Worm (Caenorhabditis elegans) whole organism, young adult: ENCODE results near the gene Y4C6B.1.

Experiments
- C17E4.6 ChIP-seq: fragments of 200-800 bp; sonication (Bioruptor generic); IDR thresholded peaks from 2 replicates; pipeline ENCODE4 v1.3.6; 2022; ENCODE audit warnings: missing genetic modification reagents, missing genetic modification characterization, missing compliant biosample characterization
- F10E7.11 ChIP-seq: sonication (generic microtip); optimal IDR thresholded peaks from 2 replicates; lab custom pipeline; 2017; ENCODE audit warnings: mild to moderate bottlenecking, missing genetic modification characterization, moderate library complexity, missing compliant biosample characterization
- F23B12.7 ChIP-seq: sonication (generic microtip); optimal IDR thresholded peaks from 2 replicates; lab custom pipeline; 2017; ENCODE audit warnings: missing genetic modification characterization, mild to moderate bottlenecking, missing compliant biosample characterization, antibody characterized with exemption, moderate library complexity; ENCODE audit not compliant: insufficient read depth
- F33H1.4 ChIP-seq: fragments of 200-800 bp; sonication (Bioruptor generic); IDR thresholded peaks from 2 replicates; pipeline ENCODE4 v1.3.6; 2022; ENCODE audit warnings: missing genetic modification reagents, missing genetic modification characterization, missing compliant biosample characterization
- K11D2.4 ChIP-seq: fragments of 200-800 bp; sonication (Bioruptor generic); IDR thresholded peaks from 2 replicates; pipeline ENCODE4 v1.3.6; 2022; ENCODE audit warnings: missing genetic modification reagents, missing genetic modification characterization, missing compliant biosample characterization
- Y56A3A.18 ChIP-seq: fragments of 200-800 bp; sonication (Bioruptor generic); IDR thresholded peaks from 2 replicates; pipeline ENCODE4 v1.3.6; 2022; ENCODE audit warnings: missing genetic modification reagents, missing genetic modification characterization, missing compliant biosample characterization
- Y67H2A.10 ChIP-seq: fragments of 200-800 bp; sonication (Bioruptor generic); conservative IDR thresholded peaks from 2 replicates; pipeline ENCODE4 v1.3.6; 2022; ENCODE audit warnings: missing genetic modification reagents, missing genetic modification characterization, missing compliant biosample characterization
- ZK185.1 ChIP-seq: sonication (generic microtip); optimal IDR thresholded peaks from 2 replicates; lab custom pipeline; 2016; ENCODE audit warnings: mild to moderate bottlenecking, missing genetic modification characterization, missing compliant biosample characterization; ENCODE audit not compliant: poor library complexity, severe bottlenecking
- akir-1 ChIP-seq: fragments of 200-800 bp; sonication (Bioruptor generic); optimal IDR thresholded peaks from 2 replicates; lab custom pipeline; 2018; ENCODE audit warnings: mild to moderate bottlenecking, missing genetic modification characterization, moderate library complexity, missing compliant biosample characterization
- athp-1 ChIP-seq: sonication (generic microtip); optimal IDR thresholded peaks from 2 replicates; lab custom pipeline; 2017; ENCODE audit warnings: mild to moderate bottlenecking, missing genetic modification characterization, missing compliant biosample characterization
- attf-3 ChIP-seq: fragments of 200-800 bp; sonication (Bioruptor generic); conservative IDR thresholded peaks from 2 replicates; pipeline ENCODE4 v1.3.6; 2022; ENCODE audit warnings: missing genetic modification reagents, missing genetic modification characterization, missing compliant biosample characterization
- bed-2 ChIP-seq: fragments of 200-800 bp; sonication (Bioruptor generic); IDR thresholded peaks from 2 replicates; pipeline ENCODE4 v1.3.6; 2022; ENCODE audit warnings: missing genetic modification reagents, missing genetic modification characterization, missing compliant biosample characterization
- ceh-79 ChIP-seq: sonication (generic microtip); optimal IDR thresholded peaks from 2 replicates; lab custom pipeline; 2017; ENCODE audit warnings: mild to moderate bottlenecking, missing genetic modification characterization, missing compliant biosample characterization
- chd-7 ChIP-seq: sonication (generic microtip); optimal IDR thresholded peaks from 2 replicates; lab custom pipeline; 2016; ENCODE audit warnings: mild to moderate bottlenecking, missing genetic modification characterization, moderate library complexity, missing compliant biosample characterization
- die-1 ChIP-seq: sonication (generic microtip); optimal IDR thresholded peaks from 2 replicates; lab custom pipeline; 2016; ENCODE audit warnings: missing genotype, mild to moderate bottlenecking, missing genetic modification characterization, missing compliant biosample characterization
- egrh-3 ChIP-seq: fragments of 200-800 bp; sonication (Bioruptor generic); IDR thresholded peaks from 2 replicates; pipeline ENCODE4 v1.3.6; 2022; ENCODE audit warnings: missing genetic modification reagents, missing genetic modification characterization, missing compliant biosample characterization
- him-1 ChIP-seq: sonication (generic microtip); optimal IDR thresholded peaks from 2 replicates; lab custom pipeline; 2016; ENCODE audit warnings: missing genotype, missing genetic modification reagents, missing genetic modification characterization, missing compliant biosample characterization
- hlh-12 ChIP-seq: sonication (generic microtip); optimal IDR thresholded peaks from 2 replicates; lab custom pipeline; 2016; ENCODE audit warnings: missing genetic modification characterization, missing compliant biosample characterization
- hmg-1.2 ChIP-seq: fragments of 200-800 bp; sonication (Bioruptor generic); IDR thresholded peaks from 2 replicates; pipeline ENCODE4 v1.3.6; 2022; ENCODE audit warnings: missing genetic modification reagents, missing genetic modification characterization, missing compliant biosample characterization
- lag-1 ChIP-seq: fragments of 200-800 bp; sonication (Bioruptor generic); IDR thresholded peaks from 2 replicates; pipeline ENCODE4 v1.3.6; 2022; ENCODE audit warnings: missing genetic modification reagents, missing genetic modification characterization, missing compliant biosample characterization
- let-526 ChIP-seq: fragments of 200-800 bp; sonication (Bioruptor generic); IDR thresholded peaks from 2 replicates; pipeline ENCODE4 v1.3.6; 2022; ENCODE audit warnings: missing genetic modification reagents, missing genetic modification characterization, missing compliant biosample characterization
- let-607 ChIP-seq, 2 experiments: fragments of 200-800 bp in 1 of 2; sonication (Bioruptor generic) in 1 of 2; sonication (generic microtip) in 1 of 2; optimal IDR thresholded peaks; 2 replicates each; lab custom pipeline; 2016 to 2018; ENCODE audit warnings: mild to moderate bottlenecking in 2 of 2, missing compliant biosample characterization in 2 of 2, missing genetic modification characterization in 2 of 2, moderate library complexity in 2 of 2, missing genotype in 1 of 2
- lin-35 ChIP-seq, 3 experiments: fragments of 150-350 bp in 2 of 3; sonication (generic microtip) in 1 of 3; optimal IDR thresholded peaks; 2 replicates each; lab custom pipeline; 2014 to 2018; ENCODE audit warnings: missing biosample characterization in 3 of 3, missing genetic modification characterization in 3 of 3, missing genetic modification reagents in 3 of 3
- lin-40 ChIP-seq: sonication (generic microtip); optimal IDR thresholded peaks from 2 replicates; lab custom pipeline; 2016; ENCODE audit warnings: missing genetic modification characterization, mild to moderate bottlenecking, missing compliant biosample characterization, missing genotype, missing genetic modification reagents
- madf-10 ChIP-seq: sonication (generic microtip); optimal IDR thresholded peaks from 2 replicates; lab custom pipeline; 2016; ENCODE audit warnings: mild to moderate bottlenecking, missing genetic modification characterization, missing compliant biosample characterization
- madf-3 ChIP-seq: fragments of 200-800 bp; sonication (Bioruptor generic); IDR thresholded peaks from 2 replicates; pipeline ENCODE4 v1.3.6; 2022; ENCODE audit warnings: missing genetic modification reagents, missing genetic modification characterization, missing compliant biosample characterization
- mes-4 ChIP-seq: sonication (generic microtip); optimal IDR thresholded peaks from 2 replicates; lab custom pipeline; 2016; ENCODE audit warnings: missing genotype, missing genetic modification characterization, missing compliant biosample characterization
- nfya-2 ChIP-seq: fragments of 200-800 bp; sonication (Bioruptor generic); IDR thresholded peaks from 2 replicates; pipeline ENCODE4 v1.3.6; 2022; ENCODE audit warnings: missing genetic modification reagents, missing genetic modification characterization, missing compliant biosample characterization
- nfyb-1 ChIP-seq: fragments of 200-800 bp; sonication (Bioruptor generic); IDR thresholded peaks from 2 replicates; pipeline ENCODE4 v1.3.6; 2022; ENCODE audit warnings: missing genetic modification reagents, missing genetic modification characterization, missing compliant biosample characterization
- nhr-80 ChIP-seq: sonication (generic microtip); optimal IDR thresholded peaks from 2 replicates; lab custom pipeline; 2016; ENCODE audit warnings: missing genetic modification characterization, missing compliant biosample characterization
- rcor-1 ChIP-seq: fragments of 200-800 bp; sonication (Bioruptor generic); IDR thresholded peaks from 2 replicates; pipeline ENCODE4 v1.3.6; 2022; ENCODE audit warnings: missing genetic modification reagents, missing genetic modification characterization, missing compliant biosample characterization
- rec-8 ChIP-seq, 2 experiments: sonication (generic microtip); optimal IDR thresholded peaks; 2 replicates each; lab custom pipeline; 2016; ENCODE audit warnings: mild to moderate bottlenecking in 2 of 2, missing genetic modification characterization in 2 of 2, missing genetic modification reagents in 2 of 2, missing genotype in 2 of 2, missing biosample characterization in 1 of 2, missing compliant biosample characterization in 1 of 2, moderate library complexity in 1 of 2
- sdz-38 ChIP-seq: sonication (generic microtip); optimal IDR thresholded peaks from 2 replicates; lab custom pipeline; 2016; ENCODE audit warnings: missing genotype, missing genetic modification characterization, missing compliant biosample characterization
- snpc-1.1 ChIP-seq: sonication (generic microtip); optimal IDR thresholded peaks from 2 replicates; lab custom pipeline; 2017; ENCODE audit warnings: missing genetic modification characterization, mild to moderate bottlenecking, missing compliant biosample characterization, antibody characterized with exemption, moderate library complexity, missing genotype, missing genetic modification reagents; ENCODE audit not compliant: insufficient read depth
- snpc-1.3 ChIP-seq: sonication (generic microtip); optimal IDR thresholded peaks from 2 replicates; lab custom pipeline; 2017; ENCODE audit warnings: missing genetic modification characterization, mild to moderate bottlenecking, missing compliant biosample characterization, antibody characterized with exemption, moderate library complexity, missing genotype, missing genetic modification reagents; ENCODE audit not compliant: insufficient read depth
- snpc-4 ChIP-seq, 5 experiments: fragments of 150-350 bp in 1 of 5; sonication (generic microtip) in 4 of 5; optimal IDR thresholded peaks; 2 replicates each; lab custom pipeline; 2014 to 2018; ENCODE audit warnings: missing genetic modification characterization in 5 of 5, missing biosample characterization in 3 of 5, antibody characterized with exemption in 2 of 5, mild to moderate bottlenecking in 2 of 5, missing compliant biosample characterization in 2 of 5, missing genotype in 2 of 5, moderate library complexity in 2 of 5, missing genetic modification reagents in 1 of 5
- tbp1 ChIP-seq: fragments of 200-800 bp; sonication (Bioruptor generic); optimal IDR thresholded peaks from 2 replicates; lab custom pipeline; 2018; ENCODE audit warnings: mild to moderate bottlenecking, missing genetic modification characterization, missing compliant biosample characterization
- unc-130 ChIP-seq: sonication (generic microtip); optimal IDR thresholded peaks from 2 replicates; lab custom pipeline; 2016; ENCODE audit warnings: missing genetic modification reagents, missing genetic modification characterization, missing compliant biosample characterization
- zfh-2 ChIP-seq: fragments of 200-800 bp; sonication (Bioruptor generic); conservative IDR thresholded peaks from 2 replicates; pipeline ENCODE4 v1.3.6; 2022; ENCODE audit warnings: missing genetic modification reagents, missing genetic modification characterization, missing compliant biosample characterization
- zim-3 ChIP-seq: sonication (generic microtip); optimal IDR thresholded peaks from 2 replicates; lab custom pipeline; 2017; ENCODE audit warnings: mild to moderate bottlenecking, missing genetic modification characterization, moderate library complexity, missing compliant biosample characterization
- ztf-26 ChIP-seq: sonication (generic microtip); optimal IDR thresholded peaks from 2 replicates; lab custom pipeline; 2017; ENCODE audit warnings: missing genetic modification characterization, missing compliant biosample characterization
- ztf-6 ChIP-seq: fragments of 200-800 bp; sonication (Bioruptor generic); IDR thresholded peaks from 2 replicates; pipeline ENCODE4 v1.3.6; 2022; ENCODE audit warnings: missing genetic modification reagents, missing genetic modification characterization, missing compliant biosample characterization

Gene Y4C6B.1

DNA sequence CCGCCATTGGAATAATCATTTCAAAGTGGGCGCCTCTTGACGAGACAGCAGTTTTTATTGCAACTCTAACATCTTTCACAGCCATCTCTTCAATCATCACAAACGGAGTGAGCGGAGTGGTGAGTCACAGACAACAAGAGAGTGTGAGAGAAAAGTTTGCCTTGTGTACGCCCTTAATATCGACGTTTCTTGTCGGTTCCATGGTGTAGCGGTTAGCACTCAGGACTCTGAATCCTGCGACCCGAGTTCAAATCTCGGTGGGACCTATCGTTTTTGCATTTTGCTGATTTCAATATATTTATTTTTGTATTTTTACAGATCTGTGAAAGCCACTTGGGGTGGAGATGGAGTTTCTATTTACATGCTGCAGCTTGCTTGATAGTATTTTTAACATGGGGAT is 19.8 kb upstream of the Y4C6B.1 start (continued):
- TF ChIP-seq ZK185.1 (tag; lab: Kevin White, UChicago) (peak; percentile 87), egrh-3 (GFP tag; lab: Robert Waterston, UW) (no peak), snpc-4 (GFP tag; optimal IDR thresholded peaks at IDR 0.05; lab: Kevin White, UChicago) (peak; percentile 77), snpc-4 (tag; optimal IDR thresholded peaks at IDR 0.05; lab: Kevin White, UChicago) (peak; percentile 46 to 93 (median 92)), rec-8 (tag; optimal IDR thresholded peaks at IDR 0.05; lab: Kevin White, UChicago) (peak in 1 of 2 experiments; percentile 18), him-1 (tag; lab: Kevin White, UChicago) (peak; percentile 53), nhr-80 (tag; lab: Kevin White, UChicago) (peak; percentile 24), Y56A3A.18 (0 out of 2 replicates have a peak, but pooled peaks have one; percentile 51), lin-40 (tag; lab: Kevin White, UChicago) (peak; percentile 43), K11D2.4 (GFP tag; lab: Robert Waterston, UW) (peak; percentile 69; the same call in 1 of the 2 replicates), nfyb-1 (GFP tag; lab: Robert Waterston, UW) (peak; percentile 77), ztf-26 (peak; percentile 21), let-526 (peak; percentile 81; the same call in 1 of the 2 replicates), let-607 (tag; optimal IDR thresholded peaks at IDR 0.05; lab: Kevin White, UChicago) (peak in 1 of 2 experiments; percentile 45), nfya-2 (GFP tag; lab: Robert Waterston, UW) (no peak), F33H1.4 (GFP tag; lab: Robert Waterston, UW) (peak; percentile 17), tbp1 (peak; percentile 96), attf-3 (GFP tag; lab: Robert Waterston, UW) (0 out of 2 replicates have a peak, but pooled peaks have one; percentile 33), snpc-1.3 (tag; lab: Kevin White, UChicago) (peak; percentile 77), zim-3 (tag; lab: Kevin White, UChicago) (no peak), hmg-1.2 (peak; percentile 60), ztf-6 (GFP tag; lab: Robert Waterston, UW) (no peak), madf-3 (GFP tag; lab: Robert Waterston, UW) (no peak), mes-4 (no peak), snpc-1.1 (tag; lab: Kevin White, UChicago) (peak; percentile 42), F23B12.7 (tag; lab: Kevin White, UChicago) (peak; percentile 89), bed-2 (GFP tag; lab: Robert Waterston, UW) (no peak), madf-10 (tag; lab: Kevin White, UChicago) (peak; percentile 26), rcor-1 (GFP tag; lab: Robert Waterston, UW) (peak; percentile 77), athp-1 (tag; lab: Kevin White, UChicago) (peak; percentile 31)

DNA sequence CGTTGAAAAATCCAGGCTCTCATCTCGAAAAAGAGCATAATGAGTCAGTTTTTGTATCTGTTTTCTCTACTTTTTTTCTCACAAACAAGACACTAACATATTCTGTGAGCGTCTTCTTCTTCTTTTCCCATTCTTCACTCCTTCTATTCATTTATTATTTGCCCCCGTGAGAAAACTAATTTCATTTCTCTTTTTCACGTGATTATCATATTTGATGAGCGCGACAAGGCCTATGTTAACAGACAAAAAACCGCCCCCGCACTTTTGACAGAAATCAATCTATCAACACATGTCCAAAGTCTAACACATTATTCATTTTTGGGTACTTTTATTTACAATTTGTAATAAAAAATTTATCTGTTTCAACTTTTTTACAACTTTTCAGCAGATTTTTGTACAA is 16.6 kb upstream of the Y4C6B.1 start:
- TF ChIP-seq lin-35 (GFP tag; optimal IDR thresholded peaks at IDR 0.05; lab: Kevin White, UChicago) (no peak), hlh-12 (tag; lab: Kevin White, UChicago) (no peak), chd-7 (no peak), sdz-38 (tag; lab: Kevin White, UChicago) (no peak), zfh-2 (GFP tag; lab: Robert Waterston, UW) (no peak), snpc-4 (GFP tag; optimal IDR thresholded peaks at IDR 0.05; lab: Kevin White, UChicago) (no peak), snpc-4 (tag; optimal IDR thresholded peaks at IDR 0.05; lab: Kevin White, UChicago) (no peak), akir-1 (no peak), ceh-79 (tag; lab: Kevin White, UChicago) (no peak), egrh-3 (GFP tag; lab: Robert Waterston, UW) (no peak), Y67H2A.10 (GFP tag; lab: Robert Waterston, UW) (no peak), F10E7.11 (no peak), C17E4.6 (no peak), unc-130 (GFP tag; lab: Kevin White, UChicago) (no peak), athp-1 (tag; lab: Kevin White, UChicago) (no peak), die-1 (no peak), lag-1 (GFP tag; lab: Robert Waterston, UW) (no peak)
